Fruit fly (Drosophila melanogaster) whole organism, embryonic: Measurements from ENCODE around the gene mRpS23.

ENCODE experiments used
- B-H1 ChIP-seq: fragments of 200-800 bp; sonication (Bioruptor generic); IDR thresholded peaks from 3 replicates; pipeline ENCODE4 v1.3.6; 2022; ENCODE audit warnings: missing biosample characterization, missing genetic modification characterization
- BEAF-32 ChIP-seq: fragments of 200-800 bp; sonication (Bioruptor generic); optimal IDR thresholded peaks from 3 replicates; lab custom pipeline; 2017; ENCODE audit warnings: missing biosample characterization, missing genetic modification characterization, mild to moderate bottlenecking, moderate library complexity, missing genetic modification reagents
- Bdp1 ChIP-seq: fragments of 200-800 bp; sonication (Bioruptor generic); optimal IDR thresholded peaks from 3 replicates; lab custom pipeline; 2016; ENCODE audit warnings: missing biosample characterization, missing genetic modification characterization
- CG10267 ChIP-seq: fragments of 200-800 bp; sonication (Bioruptor generic); optimal IDR thresholded peaks from 2 replicates; lab custom pipeline; 2018; ENCODE audit warnings: missing biosample characterization, mild to moderate bottlenecking, missing genetic modification characterization, moderate library complexity
- CG12659 ChIP-seq: fragments of 200-800 bp; sonication (Bioruptor generic); optimal IDR thresholded peaks from 3 replicates; lab custom pipeline; 2017; ENCODE audit warnings: mild to moderate bottlenecking, missing biosample characterization, missing genetic modification reagents, missing genetic modification characterization
- CG14710 ChIP-seq: fragments of 200-800 bp; sonication (Bioruptor generic); optimal IDR thresholded peaks from 3 replicates; lab custom pipeline; 2019; ENCODE audit warnings: missing biosample characterization, mild to moderate bottlenecking, missing genetic modification characterization, moderate library complexity
- CG15601 ChIP-seq: fragments of 200-800 bp; sonication (Bioruptor generic); optimal IDR thresholded peaks from 3 replicates; lab custom pipeline; 2019; ENCODE audit warnings: missing biosample characterization, mild to moderate bottlenecking, missing genetic modification characterization, moderate library complexity
- CG2116 ChIP-seq: fragments of 200-800 bp; sonication (Bioruptor generic); optimal IDR thresholded peaks from 3 replicates; lab custom pipeline; 2018; ENCODE audit warnings: missing biosample characterization, mild to moderate bottlenecking, missing genetic modification characterization
- CG2120 ChIP-seq: fragments of 200-800 bp; sonication (Bioruptor generic); optimal IDR thresholded peaks from 3 replicates; lab custom pipeline; 2016; ENCODE audit warnings: missing biosample characterization, missing genetic modification characterization
- CG30403 ChIP-seq: fragments of 200-800 bp; sonication (Bioruptor generic); optimal IDR thresholded peaks from 3 replicates; lab custom pipeline; 2016; ENCODE audit warnings: missing biosample characterization, missing genetic modification characterization
- CG31441 ChIP-seq: fragments of 200-800 bp; sonication (Bioruptor generic); IDR thresholded peaks from 2 replicates; pipeline ENCODE4 v1.3.6; 2022; ENCODE audit warnings: missing biosample characterization, missing genetic modification characterization
- CG3726 ChIP-seq: fragments of 200-800 bp; sonication (Bioruptor generic); IDR thresholded peaks from 3 replicates; pipeline ENCODE4, ENCODE4 v1.3.6; 2022; ENCODE audit warnings: missing biosample characterization, missing genetic modification characterization
- CG3847 ChIP-seq: fragments of 200-800 bp; sonication (Bioruptor generic); IDR thresholded peaks from 2 replicates; pipeline ENCODE4 v1.3.6; 2022; ENCODE audit warnings: missing biosample characterization, missing genetic modification characterization
- CG4282 ChIP-seq: fragments of 200-800 bp; sonication (Bioruptor generic); optimal IDR thresholded peaks from 2 replicates; lab custom pipeline; 2016; ENCODE audit warnings: missing biosample characterization, missing genetic modification characterization
- CG5180 ChIP-seq: fragments of 200-800 bp; sonication (Bioruptor generic); optimal IDR thresholded peaks from 3 replicates; lab custom pipeline; 2017; ENCODE audit warnings: missing biosample characterization, missing genetic modification characterization, mild to moderate bottlenecking, moderate library complexity, missing genetic modification reagents
- CG6654 ChIP-seq: fragments of 200-800 bp; sonication (Bioruptor generic); optimal IDR thresholded peaks from 2 replicates; lab custom pipeline; 2017; ENCODE audit warnings: missing biosample characterization, mild to moderate bottlenecking, missing genetic modification characterization
- CG7271 ChIP-seq: fragments of 200-800 bp; sonication (Bioruptor generic); optimal IDR thresholded peaks from 2 replicates; lab custom pipeline; 2018; ENCODE audit warnings: missing biosample characterization, mild to moderate bottlenecking, missing genetic modification characterization, moderate library complexity
- CG9609 ChIP-seq: fragments of 200-800 bp; sonication (Bioruptor generic); optimal IDR thresholded peaks from 3 replicates; lab custom pipeline; 2016; ENCODE audit warnings: missing biosample characterization, missing genetic modification characterization
- Dip2 ChIP-seq: fragments of 200-800 bp; sonication (Bioruptor generic); IDR thresholded peaks from 2 replicates; pipeline ENCODE4 v1.3.6; 2022; ENCODE audit warnings: missing biosample characterization, missing genetic modification characterization
- Drgx ChIP-seq: fragments of 200-800 bp; sonication (Bioruptor generic); IDR thresholded peaks from 2 replicates; pipeline ENCODE4 v1.3.6; 2022; ENCODE audit warnings: missing biosample characterization, missing genetic modification characterization
- E2f2 ChIP-seq: fragments of 200-800 bp; sonication (Bioruptor generic); IDR thresholded peaks from 2 replicates; pipeline ENCODE4 v1.3.6; 2022; ENCODE audit warnings: missing biosample characterization, missing genetic modification characterization
- Hey ChIP-seq: fragments of 200-800 bp; sonication (Bioruptor generic); optimal IDR thresholded peaks from 3 replicates; lab custom pipeline; 2018; ENCODE audit warnings: missing biosample characterization, mild to moderate bottlenecking, missing genetic modification characterization
- HmgZ ChIP-seq: fragments of 200-800 bp; sonication (Bioruptor generic); optimal IDR thresholded peaks from 2 replicates; lab custom pipeline; 2018; ENCODE audit warnings: missing biosample characterization, mild to moderate bottlenecking, missing genetic modification characterization
- MESR4 ChIP-seq: fragments of 200-800 bp; sonication (Bioruptor generic); optimal IDR thresholded peaks from 2 replicates; lab custom pipeline; 2018; ENCODE audit warnings: missing biosample characterization, mild to moderate bottlenecking, missing genetic modification characterization, moderate library complexity
- Med ChIP-seq: fragments of 200-800 bp; sonication (Bioruptor generic); peaks from one replicate; lab custom pipeline; 2016; ENCODE audit warnings: missing biosample characterization, missing genetic modification characterization, mild to moderate bottlenecking, inconsistent platforms, moderate library complexity
- Mrtf ChIP-seq: fragments of 200-800 bp; sonication (Bioruptor generic); IDR thresholded peaks from 3 replicates; pipeline ENCODE4 v1.3.6; 2022; ENCODE audit warnings: missing biosample characterization, missing genetic modification characterization
- Myb ChIP-seq: fragments of 200-800 bp; sonication (Bioruptor generic); optimal IDR thresholded peaks from 2 replicates; lab custom pipeline; 2016; ENCODE audit warnings: missing biosample characterization, missing genetic modification characterization
- Oli ChIP-seq: fragments of 200-800 bp; sonication (Bioruptor generic); optimal IDR thresholded peaks from 2 replicates; lab custom pipeline; 2018; ENCODE audit warnings: missing biosample characterization, mild to moderate bottlenecking, missing genetic modification characterization, moderate library complexity
- Sin3A ChIP-seq: fragments of >200 bp; optimal IDR thresholded peaks from 2 replicates; lab custom pipeline; 2018
- Tbp ChIP-seq: fragments of >200 bp; optimal IDR thresholded peaks from 2 replicates; lab custom pipeline; 2018; ENCODE audit warnings: missing biosample characterization, missing genetic modification characterization
- ab ChIP-seq: fragments of 200-800 bp; sonication (Bioruptor generic); optimal IDR thresholded peaks from 2 replicates; lab custom pipeline; 2016; ENCODE audit warnings: missing biosample characterization, missing genetic modification characterization
- az2 ChIP-seq: fragments of 200-800 bp; sonication (Bioruptor generic); optimal IDR thresholded peaks from 3 replicates; lab custom pipeline; 2016; ENCODE audit warnings: missing biosample characterization, missing genetic modification characterization
- bcd ChIP-seq: fragments of 200-800 bp; sonication (Bioruptor generic); optimal IDR thresholded peaks from 2 replicates; lab custom pipeline; 2017; ENCODE audit warnings: missing biosample characterization, mild to moderate bottlenecking, missing genetic modification characterization
- cas ChIP-seq: fragments of 200-800 bp; sonication (Bioruptor generic); IDR thresholded peaks from 2 replicates; pipeline ENCODE4 v1.3.6; 2022; ENCODE audit warnings: missing biosample characterization, missing genetic modification characterization
- crol ChIP-seq: fragments of 200-800 bp; sonication (Bioruptor generic); IDR thresholded peaks from 2 replicates; pipeline ENCODE4 v1.3.6; 2022; ENCODE audit warnings: missing biosample characterization, missing genetic modification characterization
- da ChIP-seq: fragments of 200-800 bp; sonication (Bioruptor generic); optimal IDR thresholded peaks from 2 replicates; lab custom pipeline; 2016; ENCODE audit warnings: missing biosample characterization, missing genetic modification characterization
- dpn ChIP-seq, 2 experiments: fragments of 200-800 bp; sonication (Bioruptor generic); optimal IDR thresholded peaks; 3 replicates each; lab custom pipeline; 2016; ENCODE audit warnings: missing biosample characterization in 2 of 2, missing genetic modification characterization in 2 of 2
- ftz-f1 ChIP-seq: fragments of 200-800 bp; sonication (Bioruptor generic); optimal IDR thresholded peaks from 2 replicates; lab custom pipeline; 2016; ENCODE audit warnings: missing biosample characterization, missing genetic modification characterization
- ken ChIP-seq: fragments of 200-800 bp; sonication (Bioruptor generic); IDR thresholded peaks from 3 replicates; pipeline ENCODE4 v1.3.6; 2022; ENCODE audit warnings: missing biosample characterization, missing genetic modification characterization
- klu ChIP-seq: fragments of 200-800 bp; sonication (Bioruptor generic); IDR thresholded peaks from 2 replicates; pipeline ENCODE4 v1.3.6; 2022; ENCODE audit warnings: missing biosample characterization, missing genetic modification characterization
- mld ChIP-seq: fragments of 200-800 bp; sonication (Bioruptor generic); IDR thresholded peaks from 3 replicates; pipeline ENCODE4 v1.3.6; 2022; ENCODE audit warnings: missing biosample characterization, missing genetic modification characterization; ENCODE audit not compliant: partially characterized antibody
- nerfin-2 ChIP-seq: fragments of 200-800 bp; sonication (Bioruptor generic); IDR thresholded peaks from 2 replicates; pipeline ENCODE4 v1.3.6; 2022; ENCODE audit warnings: missing biosample characterization, missing genetic modification characterization; ENCODE audit not compliant: partially characterized antibody
- nmo ChIP-seq: fragments of 200-800 bp; sonication (Bioruptor generic); optimal IDR thresholded peaks from 2 replicates; lab custom pipeline; 2018; ENCODE audit warnings: missing biosample characterization, mild to moderate bottlenecking, missing genetic modification characterization, moderate library complexity
- peb ChIP-seq: fragments of 200-800 bp; sonication (Bioruptor generic); IDR thresholded peaks from 2 replicates; pipeline ENCODE4 v1.3.6; 2022; ENCODE audit warnings: missing biosample characterization, missing genetic modification characterization
- pnt ChIP-seq: fragments of 200-800 bp; sonication (Bioruptor generic); optimal IDR thresholded peaks from 3 replicates; lab custom pipeline; 2016; ENCODE audit warnings: missing biosample characterization, missing genetic modification characterization
- pzg ChIP-seq: fragments of 200-800 bp; sonication (Bioruptor generic); optimal IDR thresholded peaks from 3 replicates; lab custom pipeline; 2018; ENCODE audit warnings: missing biosample characterization, mild to moderate bottlenecking, missing genetic modification characterization, moderate library complexity
- sens-2 ChIP-seq: fragments of 200-800 bp; sonication (Bioruptor generic); IDR thresholded peaks from 2 replicates; pipeline ENCODE4 v1.3.6; 2022; ENCODE audit warnings: missing biosample characterization, missing genetic modification characterization
- stwl ChIP-seq: fragments of 200-800 bp; sonication (Bioruptor generic); optimal IDR thresholded peaks from 3 replicates; lab custom pipeline; 2018; ENCODE audit warnings: missing biosample characterization, mild to moderate bottlenecking, missing genetic modification characterization, moderate library complexity
- tap ChIP-seq: fragments of 200-800 bp; optimal IDR thresholded peaks from 3 replicates; lab custom pipeline; 2019; ENCODE audit warnings: missing biosample characterization, mild to moderate bottlenecking, missing genetic modification characterization, moderate library complexity
- unc-4 ChIP-seq: fragments of 200-800 bp; sonication (Bioruptor generic); IDR thresholded peaks from 2 replicates; pipeline ENCODE4 v1.3.6; 2022; ENCODE audit warnings: missing biosample characterization, missing genetic modification characterization; ENCODE audit not compliant: partially characterized antibody

The mRpS23 gene

DNA sequence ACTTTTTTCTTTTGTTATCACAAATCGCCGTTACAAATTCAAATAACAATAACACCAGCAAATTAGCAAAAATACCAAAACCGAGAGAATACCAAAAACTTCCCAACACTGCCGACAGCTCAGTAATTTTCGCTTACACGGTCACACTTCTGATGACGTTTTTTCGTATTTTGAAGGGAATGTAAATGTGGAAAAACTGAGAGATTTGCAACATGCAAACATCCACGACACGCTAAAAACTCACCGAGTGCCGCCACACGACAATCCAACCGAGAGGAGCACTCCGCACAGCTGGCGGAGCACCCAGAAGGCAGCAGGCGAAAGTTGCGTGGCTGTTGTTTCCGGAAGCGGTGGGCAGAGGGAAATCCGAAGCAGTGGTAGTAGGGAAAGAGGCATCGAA, 41.5 kb downstream of the mRpS23 start, which contains the start of gene Sec71 (continued):
- TF ChIP-seq pnt: no peak
- TF ChIP-seq klu (GFP tag; lab: Robert Waterston, UW): no peak
- TF ChIP-seq unc-4 (GFP tag; lab: Robert Waterston, UW): no peak
- TF ChIP-seq bcd (GFP tag; lab: Kevin White, UChicago): no peak
- TF ChIP-seq stwl: peak; percentile 54
- peak; percentile 98 for TF ChIP-seq Myb (GFP tag; lab: Kevin White, UChicago)
- TF ChIP-seq peb (GFP tag; lab: Robert Waterston, UW): no peak
- no peak for TF ChIP-seq dpn (GFP tag; optimal IDR thresholded peaks at IDR 0.05; lab: Kevin White, UChicago)
- no peak for TF ChIP-seq CG7271 (tag; lab: Kevin White, UChicago)
- no peak for TF ChIP-seq cas (GFP tag; lab: Robert Waterston, UW)
- no peak for TF ChIP-seq Bdp1
- peak; percentile 34 for TF ChIP-seq Sin3A (lab: Kevin White, UChicago)
- no peak for TF ChIP-seq da
- TF ChIP-seq ken: no peak
- TF ChIP-seq CG10267 (tag; lab: Kevin White, UChicago): peak; percentile 94
- TF ChIP-seq Mrtf (GFP tag; lab: Robert Waterston, UW): no peak
- TF ChIP-seq B-H1 (GFP tag; lab: Robert Waterston, UW): no peak
- no peak for TF ChIP-seq CG5180
- TF ChIP-seq CG3726 (GFP tag; lab: Robert Waterston, UW): no peak
- TF ChIP-seq tap (tag; lab: Kevin White, UChicago): no peak
- TF ChIP-seq CG2120 (GFP tag; lab: Kevin White, UChicago): peak; percentile 3
- TF ChIP-seq nerfin-2 (GFP tag; lab: Robert Waterston, UW): 0 out of 2 replicates have a peak, but pooled peaks have one; percentile 23
- TF ChIP-seq CG14710 (tag; lab: Kevin White, UChicago): peak; percentile 45
- no peak for TF ChIP-seq Oli (tag; lab: Kevin White, UChicago)
- TF ChIP-seq pzg: peak; percentile 78
- TF ChIP-seq CG12659 (GFP tag; lab: Kevin White, UChicago): peak; percentile 39
- TF ChIP-seq HmgZ (tag; lab: Kevin White, UChicago): peak; percentile 48
- TF ChIP-seq mld (GFP tag; lab: Robert Waterston, UW): no peak
- TF ChIP-seq CG2116 (GFP tag; lab: Kevin White, UChicago): peak; percentile 1
- TF ChIP-seq ab: no peak
- no peak for TF ChIP-seq Tbp (GFP tag; lab: Kevin White, UChicago)
- 0 out of 2 replicates have a peak, but pooled peaks have one; percentile 12 for TF ChIP-seq Drgx (GFP tag; lab: Robert Waterston, UW)
- TF ChIP-seq ftz-f1: peak; percentile 76
- TF ChIP-seq sens-2: no peak
- TF ChIP-seq MESR4 (GFP tag; lab: Kevin White, UChicago): peak; percentile 99
- TF ChIP-seq BEAF-32: peak; percentile 31
- TF ChIP-seq CG3847 (GFP tag; lab: Robert Waterston, UW): peak; percentile 31; the same call in 1 of the 2 replicates
- TF ChIP-seq E2f2: peak; percentile 70
- TF ChIP-seq CG9609 (GFP tag; lab: Kevin White, UChicago): no peak
- TF ChIP-seq CG15601: no peak
- no peak for TF ChIP-seq CG4282
- TF ChIP-seq Dip2 (GFP tag; lab: Robert Waterston, UW): no peak
- TF ChIP-seq Med (GFP tag; lab: Kevin White, UChicago): peak; percentile 85
- no peak for TF ChIP-seq az2 (GFP tag; lab: Kevin White, UChicago)
- TF ChIP-seq nmo: peak; percentile 29
- peak; percentile 2 for TF ChIP-seq CG30403 (GFP tag; lab: Kevin White, UChicago)
- no peak for TF ChIP-seq Hey (tag; lab: Kevin White, UChicago)
- no peak for TF ChIP-seq CG6654 (GFP tag; lab: Kevin White, UChicago)
- no peak for TF ChIP-seq CG31441
- peak; percentile 71 for TF ChIP-seq crol (GFP tag; lab: Robert Waterston, UW)
